Worm (Caenorhabditis elegans) whole organism, L3 larva: Measurements from ENCODE around the gene C10C5.3.

Source experiments
- ZK546.5 ChIP-seq: sonication (generic microtip); optimal IDR thresholded peaks from 2 replicates; lab custom pipeline; 2017; ENCODE audit warnings: missing biosample characterization, missing genetic modification characterization
- aly-2 ChIP-seq: fragments of 150-350 bp; optimal IDR thresholded peaks from 2 replicates; lab custom pipeline; 2014; ENCODE audit warnings: missing biosample characterization, missing genetic modification characterization
- ama-1 ChIP-seq: fragments of 150-350 bp; optimal IDR thresholded peaks from 2 replicates; lab custom pipeline; 2018
- ceh-16 ChIP-seq: sonication (generic microtip); optimal IDR thresholded peaks from 2 replicates; lab custom pipeline; 2017; ENCODE audit warnings: missing biosample characterization, missing genetic modification characterization
- ceh-9 ChIP-seq: sonication (generic microtip); optimal IDR thresholded peaks from 2 replicates; lab custom pipeline; 2018; ENCODE audit warnings: missing biosample characterization, missing genetic modification characterization
- elt-1 ChIP-seq: fragments of 150-350 bp; optimal IDR thresholded peaks from 2 replicates; lab custom pipeline; 2014; ENCODE audit warnings: missing biosample characterization, missing genetic modification characterization
- elt-2 ChIP-seq: sonication (generic microtip); optimal IDR thresholded peaks from 2 replicates; lab custom pipeline; 2016; ENCODE audit warnings: missing genetic modification reagents, mild to moderate bottlenecking, missing genetic modification characterization, missing compliant biosample characterization
- elt-3 ChIP-seq, 3 experiments: fragments of 150-350 bp in 1 of 3; sonication (generic microtip) in 2 of 3; optimal IDR thresholded peaks; 2 replicates in 2 of 3; 4 replicates in 1 of 3; lab custom pipeline; 2014 to 2017; ENCODE audit warnings: missing biosample characterization in 3 of 3, missing genetic modification characterization in 3 of 3
- fkh-2 ChIP-seq: fragments of 150-350 bp; optimal IDR thresholded peaks from 2 replicates; lab custom pipeline; 2014; ENCODE audit warnings: missing biosample characterization, missing genetic modification reagents, missing genetic modification characterization
- fos-1 ChIP-seq: fragments of 150-350 bp; optimal IDR thresholded peaks from 2 replicates; lab custom pipeline; 2014; ENCODE audit warnings: missing biosample characterization, missing genetic modification characterization
- hmg-11 ChIP-seq: sonication (generic microtip); optimal IDR thresholded peaks from 2 replicates; lab custom pipeline; 2016; ENCODE audit warnings: missing genetic modification characterization, missing compliant biosample characterization
- jun-1 ChIP-seq: fragments of 150-350 bp; optimal IDR thresholded peaks from 2 replicates; lab custom pipeline; 2014; ENCODE audit warnings: missing biosample characterization, missing genetic modification reagents, missing genetic modification characterization
- lin-15B ChIP-seq: fragments of 150-350 bp; optimal IDR thresholded peaks from 2 replicates; lab custom pipeline; 2014; ENCODE audit warnings: missing biosample characterization, missing genetic modification characterization
- lin-39 ChIP-seq: fragments of 150-350 bp; optimal IDR thresholded peaks from 2 replicates; lab custom pipeline; 2018; ENCODE audit warnings: missing biosample characterization, missing genetic modification reagents, missing genetic modification characterization
- lsy-12 ChIP-seq: sonication (generic microtip); optimal IDR thresholded peaks from 2 replicates; lab custom pipeline; 2016; ENCODE audit warnings: mild to moderate bottlenecking, missing genetic modification characterization, missing compliant biosample characterization
- mdl-1 ChIP-seq: fragments of 150-350 bp; optimal IDR thresholded peaks from 2 replicates; lab custom pipeline; 2014; ENCODE audit warnings: missing biosample characterization, missing genetic modification characterization
- mml-1 ChIP-seq: fragments of 150-350 bp; sonication (generic microtip); optimal IDR thresholded peaks from 3 replicates; lab custom pipeline; 2014; ENCODE audit warnings: missing biosample characterization, missing genetic modification characterization
- nfya-1 ChIP-seq: sonication (generic microtip); optimal IDR thresholded peaks from 2 replicates; lab custom pipeline; 2017; ENCODE audit warnings: missing genetic modification characterization, mild to moderate bottlenecking, missing compliant biosample characterization, antibody characterized with exemption, moderate library complexity; ENCODE audit not compliant: insufficient read depth
- nhr-23 ChIP-seq: fragments of 150-350 bp; optimal IDR thresholded peaks from 2 replicates; lab custom pipeline; 2014; ENCODE audit warnings: missing biosample characterization, missing genetic modification reagents, missing genetic modification characterization
- nhr-28 ChIP-seq: fragments of 150-350 bp; optimal IDR thresholded peaks from 2 replicates; lab custom pipeline; 2014; ENCODE audit warnings: missing biosample characterization, missing genetic modification characterization
- nhr-43 ChIP-seq: sonication (generic microtip); optimal IDR thresholded peaks from 2 replicates; lab custom pipeline; 2016; ENCODE audit warnings: mild to moderate bottlenecking, missing genetic modification characterization, missing compliant biosample characterization; ENCODE audit not compliant: poor library complexity, severe bottlenecking
- nhr-67 ChIP-seq: fragments of 150-350 bp; optimal IDR thresholded peaks from 2 replicates; lab custom pipeline; 2014; ENCODE audit warnings: missing biosample characterization, missing genetic modification characterization
- nhr-77 ChIP-seq: fragments of 150-350 bp; optimal IDR thresholded peaks from 2 replicates; lab custom pipeline; 2014; ENCODE audit warnings: missing biosample characterization, missing genetic modification characterization
- pha-4 ChIP-seq: fragments of 150-350 bp; optimal IDR thresholded peaks from 2 replicates; lab custom pipeline; 2014; ENCODE audit warnings: missing biosample characterization, missing genetic modification reagents, missing genetic modification characterization
- pqm-1 ChIP-seq: fragments of 150-350 bp; optimal IDR thresholded peaks from 2 replicates; lab custom pipeline; 2017; ENCODE audit warnings: missing biosample characterization, missing genetic modification characterization, inconsistent platforms
- sea-2 ChIP-seq: fragments of 150-350 bp; sonication (generic microtip); optimal IDR thresholded peaks from 4 replicates; lab custom pipeline; 2014; ENCODE audit warnings: missing biosample characterization, missing genetic modification reagents, missing genetic modification characterization
- snpc-4 ChIP-seq: fragments of 150-350 bp; optimal IDR thresholded peaks from 2 replicates; lab custom pipeline; 2014; ENCODE audit warnings: missing biosample characterization, missing genetic modification characterization
- unc-39 ChIP-seq: sonication (generic microtip); optimal IDR thresholded peaks from 4 replicates; lab custom pipeline; 2017; ENCODE audit warnings: missing biosample characterization, missing genetic modification characterization
- unc-62 ChIP-seq: fragments of 150-350 bp; sonication (generic microtip); optimal IDR thresholded peaks from 4 replicates; lab custom pipeline; 2014; ENCODE audit warnings: missing biosample characterization, missing genetic modification reagents, missing genetic modification characterization
- zag-1 ChIP-seq: fragments of 150-350 bp; optimal IDR thresholded peaks from 2 replicates; lab custom pipeline; 2014; ENCODE audit warnings: missing biosample characterization, missing genetic modification characterization
- ztf-4 ChIP-seq: fragments of 150-350 bp; optimal IDR thresholded peaks from 2 replicates; lab custom pipeline; 2014; ENCODE audit warnings: missing biosample characterization, missing genetic modification characterization

The C10C5.3 gene

DNA sequence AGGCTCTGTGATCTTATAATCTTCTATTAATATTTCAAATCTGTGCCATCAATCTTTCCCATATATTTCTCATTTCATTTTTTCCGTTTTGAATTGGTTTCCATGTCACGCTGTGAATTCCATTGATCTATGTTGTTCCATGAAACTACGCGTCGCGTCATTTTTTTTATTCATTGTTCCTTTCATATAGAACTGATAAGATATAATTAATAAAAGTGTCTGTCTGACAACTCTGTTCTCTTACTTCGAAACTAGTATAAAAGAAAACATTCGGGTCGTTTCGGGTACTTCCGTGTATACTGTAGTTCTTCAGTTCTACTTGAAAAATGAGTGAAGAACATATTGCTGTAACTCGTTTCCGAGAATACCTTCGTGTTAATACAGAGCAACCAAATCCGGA is at the start of gene C10C5.3:
TSS of gene C10C5.3 (plus strand) at position 301 of the 400 bp plus-strand sequence.
- TF ChIP-seq nfya-1 (tag; lab: Kevin White, UChicago) (no peak), nhr-43 (tag; lab: Kevin White, UChicago) (no peak), ceh-9 (tag; lab: Kevin White, UChicago) (no peak), nhr-67 (tag; lab: Kevin White, UChicago) (no peak), elt-1 (tag; lab: Kevin White, UChicago) (no peak), zag-1 (tag; lab: Kevin White, UChicago) (no peak), nhr-77 (no peak), jun-1 (tag; lab: Kevin White, UChicago) (no peak), fkh-2 (tag; lab: Kevin White, UChicago) (no peak), lin-39 (tag; lab: Kevin White, UChicago) (no peak), aly-2 (tag; lab: Kevin White, UChicago) (no peak), sea-2 (GFP tag; lab: Kevin White, UChicago) (no peak), nhr-28 (tag; lab: Kevin White, UChicago) (no peak), pqm-1 (tag; lab: Kevin White, UChicago) (no peak), unc-62 (GFP tag; lab: Kevin White, UChicago) (no peak), fos-1 (tag; lab: Kevin White, UChicago) (no peak), lin-15B (tag; lab: Kevin White, UChicago) (no peak)

DNA sequence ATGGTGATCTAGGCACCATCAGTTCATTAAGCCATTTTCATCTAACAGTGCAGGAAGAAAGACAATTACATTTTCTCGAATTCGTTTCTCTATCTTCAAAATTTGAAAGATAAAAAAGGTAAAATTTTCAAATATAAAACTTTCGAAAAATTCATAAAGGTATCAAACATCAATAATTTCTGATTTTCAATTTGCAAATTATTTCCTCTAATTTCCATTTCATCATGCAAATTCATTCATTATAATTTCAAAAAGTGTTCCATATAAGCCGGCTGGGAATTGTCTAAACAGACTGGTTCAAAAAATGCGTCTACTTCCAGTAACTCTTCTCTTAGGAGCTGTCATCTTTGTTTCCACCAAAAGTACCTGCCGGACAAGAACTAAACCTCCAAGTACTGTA is 46.9 kb upstream of the C10C5.3 start, which contains the start of gene clec-183:
TSS of gene clec-183 (plus strand) at position 301 of the 400 bp plus-strand sequence.
- no peak for TF ChIP-seq snpc-4 (tag; lab: Kevin White, UChicago)
- no peak for TF ChIP-seq ama-1 (lab: Kevin White, UChicago)
- no peak for TF ChIP-seq nhr-77
- TF ChIP-seq, all 47 proteins: peak for 0

DNA sequence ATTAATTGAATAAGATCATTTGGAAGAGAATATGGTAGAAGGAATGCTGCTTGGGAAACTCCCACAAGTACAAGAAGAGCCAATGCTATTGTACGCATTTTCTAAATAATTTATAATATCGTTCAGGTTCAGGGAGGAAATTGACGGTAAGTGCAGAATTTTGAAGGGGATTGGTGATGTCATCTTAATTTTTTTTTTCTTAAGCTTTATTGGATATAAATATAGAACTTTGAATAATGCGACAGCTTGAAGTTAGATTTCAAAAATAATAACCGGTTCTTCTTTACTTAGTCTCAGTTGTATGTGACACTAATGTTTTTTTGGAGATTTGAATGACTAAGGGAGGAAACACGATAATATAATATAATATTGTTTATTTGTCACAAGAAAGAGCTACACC is 43.9 kb upstream of the C10C5.3 start, which contains the start of gene nspg-7.1:
TSS of gene nspg-7.1 (minus strand) at position 101 of the 400 bp plus-strand sequence.
- TF ChIP-seq snpc-4 (tag; lab: Kevin White, UChicago) (no peak), ceh-16 (tag; lab: Kevin White, UChicago) (no peak), nhr-43 (tag; lab: Kevin White, UChicago) (no peak), ZK546.5 (tag; lab: Kevin White, UChicago) (no peak), mdl-1 (tag; lab: Kevin White, UChicago) (no peak), elt-1 (tag; lab: Kevin White, UChicago) (no peak), lsy-12 (tag; lab: Kevin White, UChicago) (no peak), jun-1 (tag; lab: Kevin White, UChicago) (no peak), ztf-4 (no peak), elt-3 (tag; optimal IDR thresholded peaks at IDR 0.05; lab: Kevin White, UChicago) (no peak), ama-1 (lab: Kevin White, UChicago) (no peak), nhr-67 (tag; lab: Kevin White, UChicago) (no peak), nhr-77 (no peak), unc-39 (tag; lab: Kevin White, UChicago) (no peak)

DNA sequence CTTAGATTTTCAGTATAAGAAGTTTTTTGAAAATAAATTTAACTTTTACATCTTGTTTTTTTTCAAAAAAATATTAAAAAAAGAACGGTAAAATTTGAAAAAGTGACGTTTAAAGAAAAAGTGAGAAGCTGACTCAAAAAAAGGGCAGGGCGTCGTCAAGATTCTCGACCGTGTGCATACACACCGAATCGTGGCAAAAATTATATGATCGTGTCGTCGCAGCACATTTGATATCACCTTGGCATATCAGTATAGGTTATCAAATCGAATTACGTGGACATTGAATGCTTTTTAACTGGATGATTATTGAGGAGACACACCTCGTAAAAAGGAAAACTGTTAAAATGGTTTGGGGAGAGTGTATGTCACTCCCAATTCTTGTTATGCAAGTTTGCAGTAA is 41.6 kb upstream of the C10C5.3 start:
- TF ChIP-seq mml-1 (tag; lab: Kevin White, UChicago) (no peak), nhr-23 (no peak), lin-15B (tag; lab: Kevin White, UChicago) (no peak), elt-2 (tag; lab: Kevin White, UChicago) (peak; percentile 93), pqm-1 (tag; lab: Kevin White, UChicago) (peak; percentile 57)

DNA sequence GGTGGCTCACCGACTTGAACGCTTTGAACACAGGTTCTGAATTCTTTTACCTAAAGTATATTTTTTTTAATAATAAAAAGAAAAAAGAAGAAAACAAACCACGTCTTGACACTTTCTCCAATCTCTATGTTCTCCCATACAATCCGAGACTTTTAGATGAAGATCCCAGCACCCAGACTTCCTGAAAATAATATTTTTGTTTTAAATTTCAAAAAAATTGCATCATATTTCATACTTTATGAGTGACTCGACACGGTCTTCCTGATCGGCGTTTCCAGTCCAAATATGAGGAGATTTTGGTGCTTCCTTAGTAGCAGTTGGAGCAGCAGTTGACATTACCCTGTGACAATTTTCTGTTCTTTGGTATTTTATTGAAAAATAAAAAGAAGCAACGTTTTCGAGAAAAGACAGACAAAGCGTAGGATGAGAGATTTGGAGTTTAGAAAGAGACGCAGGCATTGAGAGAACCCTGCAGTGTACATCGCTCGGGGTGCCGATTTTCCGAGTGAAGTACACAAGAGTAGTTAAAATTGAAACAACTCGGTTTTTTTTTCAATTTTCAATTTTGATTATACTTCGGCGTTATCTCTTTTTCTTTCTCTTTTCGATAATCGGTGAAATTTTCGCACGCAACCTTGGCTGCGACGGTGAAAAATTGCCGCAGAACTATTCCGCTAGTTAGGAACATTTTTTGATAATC is 38.9 kb upstream of the C10C5.3 start, which contains the start of the genes coa-4 and T20D3.14:
TSS of gene coa-4 (minus strand) at position 51 of the 700 bp plus-strand sequence.
TSS of gene T20D3.14 (minus strand) at position 358 of the 700 bp plus-strand sequence.
- TF ChIP-seq nfya-1 (tag; lab: Kevin White, UChicago) (peak; percentile 61), ceh-9 (tag; lab: Kevin White, UChicago) (no peak), aly-2 (tag; lab: Kevin White, UChicago) (no peak), snpc-4 (tag; lab: Kevin White, UChicago) (peak; percentile 27), lin-15B (tag; lab: Kevin White, UChicago) (peak; percentile 25), pha-4 (tag; lab: Kevin White, UChicago) (peak; percentile 80), elt-3 (tag; optimal IDR thresholded peaks at IDR 0.05; lab: Kevin White, UChicago) (no peak), elt-2 (tag; lab: Kevin White, UChicago) (peak; percentile 75), ceh-16 (tag; lab: Kevin White, UChicago) (no peak), hmg-11 (tag; lab: Kevin White, UChicago) (peak; percentile 2)
